Fruit fly (Drosophila melanogaster) whole organism, adult: ENCODE data around the gene CG7049.

Experiments
- CG12768 ChIP-seq: fragments of 200-800 bp; sonication (Bioruptor generic); optimal IDR thresholded peaks from 2 replicates; lab custom pipeline; 2017; ENCODE audit warnings: missing biosample characterization, missing genetic modification characterization, mild to moderate bottlenecking, moderate library complexity, missing genetic modification reagents
- CG14711 ChIP-seq: fragments of 200-800 bp; sonication (Bioruptor generic); optimal IDR thresholded peaks from 2 replicates; lab custom pipeline; 2018; ENCODE audit warnings: missing biosample characterization, mild to moderate bottlenecking, missing genetic modification characterization, moderate library complexity
- Mnt ChIP-seq: fragments of 200-800 bp; sonication (Bioruptor generic); optimal IDR thresholded peaks from 2 replicates; lab custom pipeline; 2016; ENCODE audit warnings: missing biosample characterization, mild to moderate bottlenecking, missing genetic modification characterization
- tj ChIP-seq: fragments of 200-800 bp; sonication (Bioruptor generic); optimal IDR thresholded peaks from 3 replicates; lab custom pipeline; 2017; ENCODE audit warnings: missing biosample characterization, mild to moderate bottlenecking, missing genetic modification characterization, moderate library complexity
- toe ChIP-seq: fragments of 200-800 bp; sonication (Bioruptor generic); optimal IDR thresholded peaks from 2 replicates; lab custom pipeline; 2016; ENCODE audit warnings: missing biosample characterization, missing genetic modification characterization

- TF ChIP-seq toe = no peak
- peak; percentile 90 for TF ChIP-seq Mnt (GFP tag; lab: Kevin White, UChicago)
- peak; percentile 97 for TF ChIP-seq CG12768 (GFP tag; lab: Kevin White, UChicago)
- peak; percentile 92 for TF ChIP-seq tj (GFP tag; lab: Kevin White, UChicago)
- TF ChIP-seq CG14711 (tag; lab: Kevin White, UChicago) = peak; percentile 97
Observed at dm6 chr3L:205723-206284, 29.8 kb upstream of the CG7049 start, which contains the start of the genes Gk1 and CG13876.
